Fruit fly (Drosophila melanogaster) whole organism, embryonic: Measurements from ENCODE around the gene Xe7.

Experiments used
- Antp ChIP-seq: fragments of 200-800 bp; sonication (Bioruptor generic); optimal IDR thresholded peaks from 3 replicates; lab custom pipeline; 2016; ENCODE audit warnings: missing biosample characterization, missing genetic modification characterization
- Atf-2 ChIP-seq: fragments of 200-800 bp; sonication (Bioruptor generic); optimal IDR thresholded peaks from 2 replicates; lab custom pipeline; 2016; ENCODE audit warnings: missing biosample characterization, missing genetic modification characterization
- B-H1 ChIP-seq: fragments of 200-800 bp; sonication (Bioruptor generic); IDR thresholded peaks from 3 replicates; pipeline ENCODE4 v1.3.6; 2022; ENCODE audit warnings: missing biosample characterization, missing genetic modification characterization
- BtbVII ChIP-seq: fragments of 200-800 bp; sonication (Bioruptor generic); optimal IDR thresholded peaks from 3 replicates; lab custom pipeline; 2017; ENCODE audit warnings: missing biosample characterization, mild to moderate bottlenecking, missing genetic modification characterization
- Bteb2 ChIP-seq: fragments of 200-800 bp; sonication (Bioruptor generic); optimal IDR thresholded peaks from 2 replicates; lab custom pipeline; 2016; ENCODE audit warnings: missing biosample characterization, missing genetic modification characterization
- CG12219 ChIP-seq: fragments of 200-800 bp; sonication (Bioruptor generic); optimal IDR thresholded peaks from 3 replicates; lab custom pipeline; 2018; ENCODE audit warnings: missing biosample characterization, mild to moderate bottlenecking, missing genetic modification characterization
- CG12391 ChIP-seq: fragments of 200-800 bp; sonication (Bioruptor generic); optimal IDR thresholded peaks from 3 replicates; lab custom pipeline; 2018; ENCODE audit warnings: missing biosample characterization, mild to moderate bottlenecking, missing genetic modification characterization, moderate library complexity
- CG12769 ChIP-seq: fragments of 200-800 bp; sonication (Bioruptor generic); optimal IDR thresholded peaks from 2 replicates; lab custom pipeline; 2019; ENCODE audit warnings: missing biosample characterization, mild to moderate bottlenecking, missing genetic modification characterization, moderate library complexity
- CG12942 ChIP-seq: fragments of 200-800 bp; sonication (Bioruptor generic); optimal IDR thresholded peaks from 3 replicates; lab custom pipeline; 2016; ENCODE audit warnings: missing biosample characterization, missing genetic modification characterization
- CG14050 ChIP-seq: fragments of 200-800 bp; sonication (Bioruptor generic); IDR thresholded peaks from 3 replicates; pipeline ENCODE4 v1.3.6; 2022; ENCODE audit warnings: missing biosample characterization, missing genetic modification characterization
- CG14710 ChIP-seq: fragments of 200-800 bp; sonication (Bioruptor generic); optimal IDR thresholded peaks from 3 replicates; lab custom pipeline; 2019; ENCODE audit warnings: missing biosample characterization, mild to moderate bottlenecking, missing genetic modification characterization, moderate library complexity
- CG15696 ChIP-seq: fragments of 200-800 bp; sonication (Bioruptor generic); optimal IDR thresholded peaks from 2 replicates; lab custom pipeline; 2019; ENCODE audit warnings: missing biosample characterization, mild to moderate bottlenecking, missing genetic modification characterization, moderate library complexity
- CG17568 ChIP-seq: fragments of 200-800 bp; sonication (Bioruptor generic); optimal IDR thresholded peaks from 2 replicates; lab custom pipeline; 2018; ENCODE audit warnings: missing biosample characterization, mild to moderate bottlenecking, missing genetic modification characterization, moderate library complexity
- CG17612 ChIP-seq: fragments of 200-800 bp; sonication (Bioruptor generic); IDR thresholded peaks from 2 replicates; pipeline ENCODE4 v1.3.6; 2022; ENCODE audit warnings: missing biosample characterization, missing genetic modification characterization
- CG18262 ChIP-seq: fragments of 200-800 bp; optimal IDR thresholded peaks from 3 replicates; lab custom pipeline; 2019; ENCODE audit warnings: missing biosample characterization, mild to moderate bottlenecking, missing genetic modification characterization, moderate library complexity
- CG18764 ChIP-seq: fragments of 200-800 bp; sonication (Bioruptor generic); optimal IDR thresholded peaks from 3 replicates; lab custom pipeline; 2016; ENCODE audit warnings: missing biosample characterization, missing genetic modification characterization
- CG2129 ChIP-seq: fragments of 200-800 bp; sonication (Bioruptor generic); IDR thresholded peaks from 2 replicates; pipeline ENCODE4 v1.3.6; 2022; ENCODE audit warnings: missing biosample characterization, missing genetic modification characterization; ENCODE audit not compliant: partially characterized antibody
- CG2712 ChIP-seq: fragments of 200-800 bp; optimal IDR thresholded peaks from 3 replicates; lab custom pipeline; 2019; ENCODE audit warnings: missing biosample characterization, mild to moderate bottlenecking, missing genetic modification characterization, moderate library complexity
- CG33213 ChIP-seq: fragments of 200-800 bp; sonication (Bioruptor generic); optimal IDR thresholded peaks from 3 replicates; lab custom pipeline; 2016; ENCODE audit warnings: missing biosample characterization, missing genetic modification characterization
- CG3838 ChIP-seq: fragments of 200-800 bp; sonication (Bioruptor generic); optimal IDR thresholded peaks from 3 replicates; lab custom pipeline; 2016; ENCODE audit warnings: missing biosample characterization, missing genetic modification characterization
- CG4282 ChIP-seq: fragments of 200-800 bp; sonication (Bioruptor generic); optimal IDR thresholded peaks from 2 replicates; lab custom pipeline; 2016; ENCODE audit warnings: missing biosample characterization, missing genetic modification characterization
- CG4328 ChIP-seq: fragments of 200-800 bp; sonication (Bioruptor generic); optimal IDR thresholded peaks from 3 replicates; lab custom pipeline; 2017; ENCODE audit warnings: missing biosample characterization, missing genetic modification reagents, missing genetic modification characterization
- CG6254 ChIP-seq: fragments of 200-800 bp; sonication (Bioruptor generic); optimal IDR thresholded peaks from 3 replicates; lab custom pipeline; 2017; ENCODE audit warnings: mild to moderate bottlenecking, missing biosample characterization, missing genetic modification reagents, missing genetic modification characterization
- Drgx ChIP-seq: fragments of 200-800 bp; sonication (Bioruptor generic); IDR thresholded peaks from 2 replicates; pipeline ENCODE4 v1.3.6; 2022; ENCODE audit warnings: missing biosample characterization, missing genetic modification characterization
- HLH54F ChIP-seq: fragments of 200-800 bp; sonication (Bioruptor generic); optimal IDR thresholded peaks from 3 replicates; lab custom pipeline; 2016; ENCODE audit warnings: missing biosample characterization, missing genetic modification characterization
- HLHmδ ChIP-seq: fragments of 200-800 bp; sonication (Bioruptor generic); optimal IDR thresholded peaks from 2 replicates; lab custom pipeline; 2018; ENCODE audit warnings: missing biosample characterization, mild to moderate bottlenecking, missing genetic modification characterization, moderate library complexity
- NC2β ChIP-seq: fragments of 200-800 bp; sonication (Bioruptor generic); optimal IDR thresholded peaks from 2 replicates; lab custom pipeline; 2016; ENCODE audit warnings: missing biosample characterization, missing genetic modification characterization
- Ptx1 ChIP-seq: fragments of 200-800 bp; sonication (Bioruptor generic); IDR thresholded peaks from 2 replicates; pipeline ENCODE4 v1.3.6; 2022; ENCODE audit warnings: missing biosample characterization, missing genetic modification characterization
- Side ChIP-seq: fragments of 200-800 bp; sonication (Bioruptor generic); optimal IDR thresholded peaks from 2 replicates; lab custom pipeline; 2016; ENCODE audit warnings: missing biosample characterization, missing genetic modification characterization
- Sry-β ChIP-seq: fragments of 200-800 bp; sonication (Bioruptor generic); optimal IDR thresholded peaks from 2 replicates; lab custom pipeline; 2018; ENCODE audit warnings: missing biosample characterization, mild to moderate bottlenecking, missing genetic modification characterization, moderate library complexity
- Ssrp ChIP-seq: fragments of 200-800 bp; sonication (Bioruptor generic); optimal IDR thresholded peaks from 2 replicates; lab custom pipeline; 2018; ENCODE audit warnings: missing biosample characterization, mild to moderate bottlenecking, missing genetic modification characterization, moderate library complexity
- Trl ChIP-seq, 3 experiments: fragments of >200 bp in 2 of 3; fragments of 200-800 bp in 1 of 3; sonication (Bioruptor generic) in 1 of 3; optimal IDR thresholded peaks; 2 replicates in 1 of 3; 3 replicates in 2 of 3; lab custom pipeline; 2016 to 2017; ENCODE audit warnings: missing biosample characterization in 1 of 3, missing genetic modification characterization in 1 of 3
- YL-1 ChIP-seq: fragments of 200-800 bp; sonication (Bioruptor generic); optimal IDR thresholded peaks from 3 replicates; lab custom pipeline; 2017; ENCODE audit warnings: missing biosample characterization, mild to moderate bottlenecking, missing genetic modification characterization
- dmrt11E ChIP-seq: fragments of 200-800 bp; sonication (Bioruptor generic); optimal IDR thresholded peaks from 3 replicates; lab custom pipeline; 2018; ENCODE audit warnings: missing biosample characterization, mild to moderate bottlenecking, missing genetic modification characterization, moderate library complexity
- gt ChIP-seq: fragments of 200-800 bp; sonication (Bioruptor generic); IDR thresholded peaks from 2 replicates; pipeline ENCODE4 v1.3.6; 2022; ENCODE audit warnings: missing biosample characterization, missing genetic modification characterization
- hkb ChIP-seq, 2 experiments: fragments of 200-800 bp in 1 of 2; fragments of >200 bp in 1 of 2; sonication (Bioruptor generic) in 1 of 2; IDR thresholded peaks in 1 of 2; optimal IDR thresholded peaks in 1 of 2; 2 replicates each; pipeline versions ENCODE4 v1.3.6 to Lab custom; 2017 to 2022; ENCODE audit warnings: missing biosample characterization in 1 of 2, missing genetic modification characterization in 1 of 2
- inv ChIP-seq: fragments of 200-800 bp; sonication (Bioruptor generic); IDR thresholded peaks from 2 replicates; pipeline ENCODE4 v1.3.6; 2022; ENCODE audit warnings: missing biosample characterization, missing genetic modification characterization; ENCODE audit not compliant: partially characterized antibody
- jing ChIP-seq: fragments of 200-800 bp; sonication (Bioruptor generic); optimal IDR thresholded peaks from 2 replicates; lab custom pipeline; 2018; ENCODE audit warnings: missing biosample characterization, mild to moderate bottlenecking, missing genetic modification characterization
- luna ChIP-seq: fragments of 200-800 bp; sonication (Bioruptor generic); optimal IDR thresholded peaks from 2 replicates; lab custom pipeline; 2016; ENCODE audit warnings: missing biosample characterization, missing genetic modification characterization
- org-1 ChIP-seq: fragments of 200-800 bp; sonication (Bioruptor generic); optimal IDR thresholded peaks from 2 replicates; lab custom pipeline; 2017; ENCODE audit warnings: missing biosample characterization, missing genetic modification characterization
- p53 ChIP-seq: fragments of 200-800 bp; sonication (Bioruptor generic); optimal IDR thresholded peaks from 2 replicates; lab custom pipeline; 2016; ENCODE audit warnings: missing biosample characterization, missing genetic modification characterization
- pros ChIP-seq: fragments of 200-800 bp; sonication (Bioruptor generic); optimal IDR thresholded peaks from 3 replicates; lab custom pipeline; 2019; ENCODE audit warnings: missing biosample characterization, mild to moderate bottlenecking, missing genetic modification characterization, moderate library complexity
- pzg ChIP-seq: fragments of 200-800 bp; sonication (Bioruptor generic); optimal IDR thresholded peaks from 3 replicates; lab custom pipeline; 2018; ENCODE audit warnings: missing biosample characterization, mild to moderate bottlenecking, missing genetic modification characterization, moderate library complexity
- sens ChIP-seq: fragments of 200-800 bp; sonication (Bioruptor generic); peaks from one replicate; lab custom pipeline; 2016; ENCODE audit warnings: missing biosample characterization, missing genetic modification characterization
- sima ChIP-seq: fragments of 200-800 bp; sonication (Bioruptor generic); optimal IDR thresholded peaks from 2 replicates; lab custom pipeline; 2016; ENCODE audit warnings: missing biosample characterization, missing genetic modification characterization
- stwl ChIP-seq: fragments of 200-800 bp; sonication (Bioruptor generic); optimal IDR thresholded peaks from 3 replicates; lab custom pipeline; 2018; ENCODE audit warnings: missing biosample characterization, mild to moderate bottlenecking, missing genetic modification characterization, moderate library complexity
- toy ChIP-seq: fragments of 200-800 bp; sonication (Bioruptor generic); IDR thresholded peaks from 2 replicates; pipeline ENCODE4 v1.3.6; 2022; ENCODE audit warnings: missing biosample characterization, missing genetic modification characterization
- vnd ChIP-seq: fragments of 200-800 bp; sonication (Bioruptor generic); IDR thresholded peaks from 3 replicates; pipeline ENCODE4 v1.3.6; 2022; ENCODE audit warnings: missing biosample characterization, missing genetic modification characterization; ENCODE audit not compliant: partially characterized antibody

Xe7 gene

DNA sequence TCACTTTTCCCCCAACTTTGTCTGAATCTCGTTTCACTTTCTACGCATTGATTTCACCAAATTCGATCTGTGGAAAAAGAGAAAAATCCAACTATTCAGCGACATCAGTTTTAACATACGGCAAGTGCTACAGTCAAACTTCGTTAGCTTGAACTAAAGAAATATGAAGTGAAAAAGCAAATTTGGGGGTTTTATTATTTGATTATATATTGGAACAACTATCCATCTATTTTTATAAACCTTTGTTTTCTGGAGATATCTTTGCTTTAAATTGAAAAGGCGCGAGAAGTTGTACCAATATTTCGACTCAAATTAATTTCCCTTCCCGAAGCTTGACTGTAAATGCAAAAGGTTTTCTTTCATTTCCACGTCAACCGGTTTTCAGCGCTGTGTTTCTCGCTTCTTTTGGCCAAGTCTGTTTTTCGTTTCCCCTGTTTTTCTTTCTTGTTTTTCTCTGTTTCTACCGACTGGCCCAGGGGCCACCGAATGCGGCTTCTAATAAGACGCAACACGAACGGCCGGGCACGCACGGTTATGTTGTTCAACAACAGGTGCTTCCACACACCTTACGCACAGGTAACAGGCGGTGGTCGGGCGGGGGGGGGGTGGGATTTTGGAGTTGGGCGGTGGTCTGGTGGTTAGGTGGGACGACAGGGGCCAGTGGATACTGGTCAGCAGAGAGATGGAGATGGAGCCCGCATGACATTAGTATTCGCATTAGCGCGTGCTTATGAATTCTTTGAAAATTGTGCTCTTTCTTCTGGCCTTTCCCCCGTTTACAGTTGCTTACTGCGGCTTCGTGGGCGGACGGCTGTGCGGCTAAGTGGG is 14.0 kb upstream of the Xe7 start (continued):
- no peak for TF ChIP-seq CG2129
- peak; percentile 1 for TF ChIP-seq sima (GFP tag; lab: Kevin White, UChicago)
- peak; percentile 50 for TF ChIP-seq jing
- TF ChIP-seq Trl (optimal IDR thresholded peaks at IDR 0.05; lab: Kevin White, UChicago) = no peak
- TF ChIP-seq Trl (GFP tag; optimal IDR thresholded peaks at IDR 0.05; lab: Kevin White, UChicago) = peak; percentile 8
- peak; percentile 50 for TF ChIP-seq Ptx1 (GFP tag; lab: Robert Waterston, UW)
- TF ChIP-seq Atf-2 (GFP tag; lab: Kevin White, UChicago) = peak; percentile 17
- no peak for TF ChIP-seq inv (GFP tag; lab: Robert Waterston, UW)
- TF ChIP-seq YL-1 = no peak
- TF ChIP-seq vnd = no peak
- TF ChIP-seq CG12942 = peak; percentile 9

DNA sequence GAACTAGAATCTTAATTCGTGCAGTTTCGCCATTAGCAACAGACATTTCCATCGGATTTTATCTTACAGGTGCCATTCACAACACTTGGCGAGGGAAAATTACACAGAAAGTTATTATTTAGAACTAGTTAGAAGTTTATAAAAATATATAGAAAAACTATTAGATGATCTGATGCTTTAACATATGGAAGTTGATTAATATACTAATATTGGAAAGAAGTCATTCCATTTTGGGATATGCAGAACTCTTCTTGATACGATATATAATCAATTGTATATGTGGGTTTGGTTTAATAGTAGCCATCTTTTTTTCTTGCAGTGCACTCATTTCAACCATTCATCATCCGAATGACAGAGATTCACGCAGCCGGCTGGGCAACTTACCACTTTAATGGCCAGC is 13.1 kb upstream of the Xe7 start:
- TF ChIP-seq NC2β (GFP tag; lab: Kevin White, UChicago) = no peak
- no peak for TF ChIP-seq org-1
- no peak for TF ChIP-seq Antp (GFP tag; lab: Kevin White, UChicago)
- TF ChIP-seq sens (GFP tag; lab: Kevin White, UChicago) = peak; percentile 64
- no peak for TF ChIP-seq CG12769 (tag; lab: Kevin White, UChicago)
- no peak for TF ChIP-seq Bteb2 (GFP tag; lab: Kevin White, UChicago)
- no peak for TF ChIP-seq p53
- no peak for TF ChIP-seq pros (GFP tag; lab: Kevin White, UChicago)
- no peak for TF ChIP-seq stwl (tag; lab: Kevin White, UChicago)
- no peak for TF ChIP-seq CG17612 (GFP tag; lab: Robert Waterston, UW)
- peak; percentile 7 for TF ChIP-seq dmrt11E
- no peak for TF ChIP-seq CG4328 (GFP tag; lab: Kevin White, UChicago)
- no peak for TF ChIP-seq Side (GFP tag; lab: Kevin White, UChicago)
- no peak for TF ChIP-seq CG18262
- no peak for TF ChIP-seq pzg (GFP tag; lab: Kevin White, UChicago)
- no peak for TF ChIP-seq BtbVII (GFP tag; lab: Kevin White, UChicago)
- no peak for TF ChIP-seq CG4282
- TF ChIP-seq Ssrp (tag; lab: Kevin White, UChicago) = peak; percentile 5
- TF ChIP-seq B-H1 (GFP tag; lab: Robert Waterston, UW) = no peak
- no peak for TF ChIP-seq toy (GFP tag; lab: Robert Waterston, UW)
- TF ChIP-seq CG14710 (tag; lab: Kevin White, UChicago) = peak; percentile 1
- TF ChIP-seq CG2712 (tag; lab: Kevin White, UChicago) = peak; percentile 5
- TF ChIP-seq hkb (optimal IDR thresholded peaks at IDR 0.05; lab: Kevin White, UChicago) = no peak
- TF ChIP-seq hkb (GFP tag; IDR thresholded peaks at IDR 0.05; lab: Robert Waterston, UW) = no peak
- TF ChIP-seq luna (GFP tag; lab: Kevin White, UChicago) = no peak
- no peak for TF ChIP-seq Sry-β (GFP tag; lab: Kevin White, UChicago)
- TF ChIP-seq gt (GFP tag; lab: Robert Waterston, UW) = no peak
- TF ChIP-seq CG14050 = no peak
- no peak for TF ChIP-seq CG6254
- no peak for TF ChIP-seq CG18764
- peak; percentile 14; the same call in 1 of the 2 replicates for TF ChIP-seq Drgx
- no peak for TF ChIP-seq CG33213 (GFP tag; lab: Kevin White, UChicago)
- no peak for TF ChIP-seq CG12219 (GFP tag; lab: Kevin White, UChicago)
- TF ChIP-seq CG3838 (GFP tag; lab: Kevin White, UChicago) = no peak
- peak; percentile 4 for TF ChIP-seq CG15696
- TF ChIP-seq HLH54F = no peak
- TF ChIP-seq CG17568 = no peak
- TF ChIP-seq CG12391 (tag; lab: Kevin White, UChicago) = peak; percentile 14
- no peak for TF ChIP-seq Ptx1 (GFP tag; lab: Robert Waterston, UW)
- no peak for TF ChIP-seq HLHmδ (GFP tag; lab: Kevin White, UChicago)
